Fruit fly (Drosophila melanogaster) whole organism, embryonic: Measurements from ENCODE around the gene CG17270.

Experiments
- Adf1 ChIP-seq: fragments of 200-800 bp; sonication (Bioruptor generic); IDR thresholded peaks from 2 replicates; pipeline ENCODE4 v1.3.6; 2022; ENCODE audit warnings: missing biosample characterization, missing genetic modification characterization
- CG10959 ChIP-seq: fragments of 200-800 bp; sonication (Bioruptor generic); IDR thresholded peaks from 2 replicates; pipeline ENCODE4 v1.3.6; 2022; ENCODE audit warnings: missing biosample characterization, missing genetic modification characterization
- CG11398 ChIP-seq: fragments of 200-800 bp; sonication (Bioruptor generic); optimal IDR thresholded peaks from 2 replicates; lab custom pipeline; 2016; ENCODE audit warnings: missing biosample characterization, missing genetic modification characterization
- CG13894 ChIP-seq: fragments of 200-800 bp; sonication (Bioruptor generic); optimal IDR thresholded peaks from 3 replicates; lab custom pipeline; 2018; ENCODE audit warnings: missing biosample characterization, mild to moderate bottlenecking, missing genetic modification characterization, moderate library complexity
- CG14860 ChIP-seq: fragments of 200-800 bp; sonication (Bioruptor generic); IDR thresholded peaks from 3 replicates; pipeline ENCODE4 v1.3.6; 2022; ENCODE audit warnings: missing biosample characterization, missing genetic modification characterization; ENCODE audit not compliant: partially characterized antibody
- CG15011 ChIP-seq: fragments of 200-800 bp; sonication (Bioruptor generic); optimal IDR thresholded peaks from 3 replicates; lab custom pipeline; 2018; ENCODE audit warnings: missing biosample characterization, mild to moderate bottlenecking, missing genetic modification characterization
- CG16813 ChIP-seq: fragments of 200-800 bp; sonication (Bioruptor generic); IDR thresholded peaks from 3 replicates; pipeline ENCODE4 v1.3.6; 2022; ENCODE audit warnings: missing biosample characterization, missing genetic modification characterization; ENCODE audit not compliant: partially characterized antibody
- CG16863 ChIP-seq: fragments of 200-800 bp; sonication (Bioruptor generic); optimal IDR thresholded peaks from 3 replicates; lab custom pipeline; 2016; ENCODE audit warnings: missing biosample characterization, missing genetic modification characterization
- CG3065 ChIP-seq: fragments of 200-800 bp; sonication (Bioruptor generic); optimal IDR thresholded peaks from 2 replicates; lab custom pipeline; 2016; ENCODE audit warnings: missing biosample characterization, missing genetic modification characterization
- CG6175 ChIP-seq: fragments of 200-800 bp; sonication (Bioruptor generic); IDR thresholded peaks from 3 replicates; pipeline ENCODE4 v1.3.6; 2022; ENCODE audit warnings: missing biosample characterization, missing genetic modification characterization
- CG6791 ChIP-seq: fragments of 200-800 bp; sonication (Bioruptor generic); IDR thresholded peaks from 3 replicates; pipeline ENCODE4 v1.3.6; 2022; ENCODE audit warnings: missing biosample characterization, missing genetic modification characterization; ENCODE audit not compliant: partially characterized antibody
- CG7963 ChIP-seq: fragments of 200-800 bp; sonication (Bioruptor generic); IDR thresholded peaks from 3 replicates; pipeline ENCODE4 v1.3.6; 2022; ENCODE audit warnings: missing biosample characterization, missing genetic modification characterization; ENCODE audit not compliant: partially characterized antibody
- CG9215 ChIP-seq: fragments of 200-800 bp; sonication (Bioruptor generic); IDR thresholded peaks from 2 replicates; pipeline ENCODE4 v1.3.6; 2022; ENCODE audit warnings: missing biosample characterization, missing genetic modification characterization
- Dp ChIP-seq: fragments of 200-800 bp; sonication (Bioruptor generic); optimal IDR thresholded peaks from 2 replicates; lab custom pipeline; 2018; ENCODE audit warnings: missing biosample characterization, mild to moderate bottlenecking, missing genetic modification characterization, moderate library complexity
- Jarid2 ChIP-seq: fragments of 200-800 bp; sonication (Bioruptor generic); optimal IDR thresholded peaks from 3 replicates; lab custom pipeline; 2017; ENCODE audit warnings: mild to moderate bottlenecking, missing biosample characterization, missing genetic modification reagents, missing genetic modification characterization
- Kr ChIP-seq: fragments of 200-800 bp; sonication (Bioruptor generic); optimal IDR thresholded peaks from 2 replicates; lab custom pipeline; 2017; ENCODE audit warnings: missing biosample characterization, mild to moderate bottlenecking, missing genetic modification characterization
- MBD-R2 ChIP-seq: fragments of 200-800 bp; sonication (Bioruptor generic); IDR thresholded peaks from 2 replicates; pipeline ENCODE4 v1.3.6; 2022; ENCODE audit warnings: missing biosample characterization, missing genetic modification characterization
- Med ChIP-seq: fragments of 200-800 bp; sonication (Bioruptor generic); peaks from one replicate; lab custom pipeline; 2016; ENCODE audit warnings: missing biosample characterization, missing genetic modification characterization, mild to moderate bottlenecking, inconsistent platforms, moderate library complexity
- Mes4 ChIP-seq: fragments of 200-800 bp; sonication (Bioruptor generic); optimal IDR thresholded peaks from 2 replicates; lab custom pipeline; 2016; ENCODE audit warnings: missing biosample characterization, missing genetic modification characterization
- Myb ChIP-seq: fragments of 200-800 bp; sonication (Bioruptor generic); optimal IDR thresholded peaks from 2 replicates; lab custom pipeline; 2016; ENCODE audit warnings: missing biosample characterization, missing genetic modification characterization
- Nf-YB ChIP-seq: fragments of 200-800 bp; sonication (Bioruptor generic); optimal IDR thresholded peaks from 3 replicates; lab custom pipeline; 2019; ENCODE audit warnings: missing biosample characterization, mild to moderate bottlenecking, missing genetic modification characterization, moderate library complexity
- Opbp ChIP-seq: fragments of 200-800 bp; sonication (Bioruptor generic); IDR thresholded peaks from 3 replicates; pipeline ENCODE4 v1.3.6; 2022; ENCODE audit warnings: missing biosample characterization, missing genetic modification characterization; ENCODE audit not compliant: partially characterized antibody
- Sry-δ ChIP-seq: fragments of 200-800 bp; sonication (Bioruptor generic); optimal IDR thresholded peaks from 2 replicates; lab custom pipeline; 2016; ENCODE audit warnings: missing biosample characterization, missing genetic modification characterization
- abd-A ChIP-seq: fragments of 200-800 bp; sonication (Bioruptor generic); optimal IDR thresholded peaks from 3 replicates; lab custom pipeline; 2019; ENCODE audit warnings: missing biosample characterization, mild to moderate bottlenecking, missing genetic modification characterization, moderate library complexity
- bbx ChIP-seq: fragments of 200-800 bp; sonication (Bioruptor generic); IDR thresholded peaks from 2 replicates; pipeline ENCODE4 v1.3.6; 2022; ENCODE audit warnings: missing biosample characterization, missing genetic modification characterization; ENCODE audit not compliant: partially characterized antibody
- bigmax ChIP-seq: fragments of 200-800 bp; sonication (Bioruptor generic); optimal IDR thresholded peaks from 2 replicates; lab custom pipeline; 2018; ENCODE audit warnings: missing biosample characterization, mild to moderate bottlenecking, missing genetic modification characterization
- chinmo ChIP-seq: fragments of 200-800 bp; sonication (Bioruptor generic); IDR thresholded peaks from 4 replicates; pipeline ENCODE4 v1.3.6; 2022; ENCODE audit warnings: missing biosample characterization, missing genetic modification characterization; ENCODE audit not compliant: partially characterized antibody
- fru ChIP-seq: fragments of >200 bp; optimal IDR thresholded peaks from 2 replicates; lab custom pipeline; 2017
- gsb ChIP-seq: fragments of 200-800 bp; sonication (Bioruptor generic); IDR thresholded peaks from 2 replicates; pipeline ENCODE4 v1.3.6; 2022; ENCODE audit warnings: missing biosample characterization, missing genetic modification characterization
- gt ChIP-seq: fragments of 200-800 bp; sonication (Bioruptor generic); IDR thresholded peaks from 2 replicates; pipeline ENCODE4 v1.3.6; 2022; ENCODE audit warnings: missing biosample characterization, missing genetic modification characterization
- kah ChIP-seq: fragments of 200-800 bp; sonication (Bioruptor generic); optimal IDR thresholded peaks from 2 replicates; lab custom pipeline; 2018; ENCODE audit warnings: missing biosample characterization, mild to moderate bottlenecking, missing genetic modification characterization
- ken ChIP-seq: fragments of 200-800 bp; sonication (Bioruptor generic); IDR thresholded peaks from 3 replicates; pipeline ENCODE4 v1.3.6; 2022; ENCODE audit warnings: missing biosample characterization, missing genetic modification characterization
- lov ChIP-seq, 2 experiments: fragments of 200-800 bp in 1 of 2; fragments of >200 bp in 1 of 2; sonication (Bioruptor generic) in 1 of 2; IDR thresholded peaks in 1 of 2; optimal IDR thresholded peaks in 1 of 2; 2 replicates in 1 of 2; 3 replicates in 1 of 2; pipeline versions ENCODE4 v1.3.6 to Lab custom; 2017 to 2022; ENCODE audit warnings: missing biosample characterization in 1 of 2, missing genetic modification characterization in 1 of 2
- mirr ChIP-seq: fragments of 200-800 bp; sonication (Bioruptor generic); optimal IDR thresholded peaks from 3 replicates; lab custom pipeline; 2018; ENCODE audit warnings: missing biosample characterization, mild to moderate bottlenecking, missing genetic modification characterization
- onecut ChIP-seq: fragments of 200-800 bp; sonication (Bioruptor generic); IDR thresholded peaks from 2 replicates; pipeline ENCODE4 v1.3.6; 2022; ENCODE audit warnings: missing biosample characterization, missing genetic modification characterization
- peb ChIP-seq: fragments of 200-800 bp; sonication (Bioruptor generic); IDR thresholded peaks from 2 replicates; pipeline ENCODE4 v1.3.6; 2022; ENCODE audit warnings: missing biosample characterization, missing genetic modification characterization
- pho ChIP-seq: fragments of 200-800 bp; sonication (Bioruptor generic); optimal IDR thresholded peaks from 2 replicates; lab custom pipeline; 2016; ENCODE audit warnings: missing biosample characterization, missing genetic modification characterization
- slou ChIP-seq: fragments of 200-800 bp; sonication (Bioruptor generic); optimal IDR thresholded peaks from 3 replicates; lab custom pipeline; 2016; ENCODE audit warnings: missing biosample characterization, missing genetic modification characterization
- sna ChIP-seq: fragments of 200-800 bp; sonication (Bioruptor generic); IDR thresholded peaks from 2 replicates; pipeline ENCODE4 v1.3.6; 2022; ENCODE audit warnings: missing biosample characterization, missing genetic modification characterization; ENCODE audit not compliant: partially characterized antibody
- sob ChIP-seq: fragments of 200-800 bp; sonication (Bioruptor generic); IDR thresholded peaks from 2 replicates; pipeline ENCODE4 v1.3.6; 2022; ENCODE audit warnings: missing biosample characterization, missing genetic modification characterization
- tin ChIP-seq: fragments of 200-800 bp; sonication (Bioruptor generic); optimal IDR thresholded peaks from 3 replicates; lab custom pipeline; 2016; ENCODE audit warnings: missing biosample characterization, missing genetic modification characterization
- wdn ChIP-seq: fragments of 200-800 bp; sonication (Bioruptor generic); IDR thresholded peaks from 2 replicates; pipeline ENCODE4 v1.3.6; 2022; ENCODE audit warnings: missing biosample characterization, missing genetic modification characterization
- wek ChIP-seq: fragments of 200-800 bp; sonication (Bioruptor generic); optimal IDR thresholded peaks from 3 replicates; lab custom pipeline; 2018; ENCODE audit warnings: missing biosample characterization, mild to moderate bottlenecking, missing genetic modification characterization, moderate library complexity
- zen2 ChIP-seq: fragments of 200-800 bp; sonication (Bioruptor generic); IDR thresholded peaks from 3 replicates; pipeline ENCODE4 v1.3.6; 2022; ENCODE audit warnings: missing biosample characterization, missing genetic modification characterization; ENCODE audit not compliant: partially characterized antibody
- zf30C ChIP-seq: fragments of 200-800 bp; sonication (Bioruptor generic); optimal IDR thresholded peaks from 3 replicates; lab custom pipeline; 2018; ENCODE audit warnings: missing biosample characterization, mild to moderate bottlenecking, missing genetic modification characterization

The CG17270 gene

DNA sequence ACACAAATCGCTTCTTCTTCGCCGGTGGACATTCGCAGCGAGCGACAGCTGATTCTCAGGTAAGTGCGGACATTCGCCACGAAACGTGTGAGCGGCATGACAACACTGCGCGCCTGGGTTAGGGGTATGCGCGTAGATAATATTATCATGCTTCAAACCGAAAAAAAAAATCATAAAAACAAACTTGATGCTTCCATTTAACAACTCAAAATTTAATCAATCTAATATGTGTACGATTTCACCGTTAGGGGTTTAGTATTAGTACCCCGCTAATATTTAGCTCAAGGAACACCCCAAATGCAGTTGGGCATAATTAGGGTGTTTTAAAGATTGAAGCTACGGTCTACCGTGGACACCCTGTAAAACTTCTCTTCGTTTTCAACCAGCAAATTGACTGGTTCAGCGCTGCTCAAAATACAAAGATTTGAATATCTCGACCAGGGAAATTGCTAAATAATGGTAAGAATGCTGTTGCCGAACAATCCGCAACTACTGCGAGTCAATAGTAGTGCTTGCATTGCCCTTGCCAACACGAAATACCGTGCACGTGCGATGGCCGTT lies 3.2 kb upstream of the CG17270 start, which contains the start of the genes CG17271 and RpS20 (continued):
- TF ChIP-seq zf30C (no peak), sob (GFP tag; lab: Robert Waterston, UW) (peak; percentile 92), mirr (GFP tag; lab: Kevin White, UChicago) (peak; percentile 50), CG6175 (GFP tag; lab: Robert Waterston, UW) (peak; percentile 61; the same call in 1 of the 3 replicates), Med (GFP tag; lab: Kevin White, UChicago) (peak; percentile 99), ken (GFP tag; lab: Robert Waterston, UW) (peak; percentile 89), tin (GFP tag; lab: Kevin White, UChicago) (peak; percentile 93), zen2 (GFP tag; lab: Robert Waterston, UW) (no peak), Mes4 (GFP tag; lab: Kevin White, UChicago) (peak; percentile 94), fru (lab: Kevin White, UChicago) (no peak), gt (GFP tag; lab: Robert Waterston, UW) (peak; percentile 67; the same call in 1 of the 2 replicates), CG14860 (no peak), Sry-δ (GFP tag; lab: Kevin White, UChicago) (peak; percentile 78), sna (GFP tag; lab: Robert Waterston, UW) (no peak), Adf1 (GFP tag; lab: Robert Waterston, UW) (peak; percentile 63), CG10959 (GFP tag; lab: Robert Waterston, UW) (peak; percentile 67), CG11398 (peak; percentile 92), wek (GFP tag; lab: Kevin White, UChicago) (peak; percentile 100), Myb (GFP tag; lab: Kevin White, UChicago) (peak; percentile 83), Kr (no peak), abd-A (peak; percentile 65), CG13894 (peak; percentile 85), Nf-YB (peak; percentile 68), gsb (peak; percentile 76), CG16813 (GFP tag; lab: Robert Waterston, UW) (no peak), peb (GFP tag; lab: Robert Waterston, UW) (peak; percentile 78), bbx (0 out of 2 replicates have a peak, but pooled peaks have one; percentile 18), wdn (peak; percentile 80), CG15011 (GFP tag; lab: Kevin White, UChicago) (peak; percentile 67), bigmax (GFP tag; lab: Kevin White, UChicago) (peak; percentile 99), CG9215 (GFP tag; lab: Robert Waterston, UW) (peak; percentile 89), slou (GFP tag; lab: Kevin White, UChicago) (peak; percentile 80), Opbp (GFP tag; lab: Robert Waterston, UW) (peak; percentile 26; the same call in 1 of the 3 replicates), CG3065 (peak; percentile 82), CG16863 (peak; percentile 93), CG7963 (GFP tag; lab: Robert Waterston, UW) (no peak), kah (GFP tag; lab: Kevin White, UChicago) (no peak), pho (GFP tag; lab: Kevin White, UChicago) (peak; percentile 95)

DNA sequence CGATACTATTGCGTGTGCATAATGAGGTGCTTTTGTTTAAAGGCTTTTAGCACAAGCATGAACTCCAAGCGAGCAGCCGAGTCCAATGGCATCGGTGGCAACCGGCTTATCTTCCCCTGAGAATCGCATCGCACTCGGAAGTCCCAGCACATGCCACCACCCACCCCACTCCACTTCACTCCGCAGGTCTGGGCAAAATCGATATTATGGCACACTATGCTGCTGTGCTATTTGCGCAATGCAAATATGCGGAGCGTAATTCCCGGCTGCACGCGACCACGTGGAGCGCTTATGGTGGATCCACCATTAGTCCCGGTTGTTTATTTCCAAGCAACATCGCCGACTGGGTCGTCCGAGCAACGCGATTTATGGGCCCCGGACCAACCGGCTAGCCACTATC lies 492 bp downstream of the CG17270 start:
- 0 out of 3 replicates have a peak, but pooled peaks have one; percentile 7 for TF ChIP-seq CG6791 (GFP tag; lab: Robert Waterston, UW)
- peak; percentile 53 for TF ChIP-seq MBD-R2 (GFP tag; lab: Robert Waterston, UW)
- TF ChIP-seq Dp (GFP tag; lab: Kevin White, UChicago) = no peak
- TF ChIP-seq Jarid2 (GFP tag; lab: Kevin White, UChicago) = no peak
- TF ChIP-seq lov (optimal IDR thresholded peaks at IDR 0.05; lab: Kevin White, UChicago) = no peak
- TF ChIP-seq lov (GFP tag; IDR thresholded peaks at IDR 0.05; lab: Robert Waterston, UW) = 0 out of 3 replicates have a peak, but pooled peaks have one; percentile 14
- peak; percentile 98 for TF ChIP-seq onecut
- TF ChIP-seq Med (GFP tag; lab: Kevin White, UChicago) = peak; percentile 57
- TF ChIP-seq chinmo (GFP tag; lab: Robert Waterston, UW) = 0 out of 4 replicates have a peak, but pooled peaks have one; percentile 56
